Worm (Caenorhabditis elegans): ENCODE measurements around the gene rpoa-12.

rpoa-12 gene

DNA sequence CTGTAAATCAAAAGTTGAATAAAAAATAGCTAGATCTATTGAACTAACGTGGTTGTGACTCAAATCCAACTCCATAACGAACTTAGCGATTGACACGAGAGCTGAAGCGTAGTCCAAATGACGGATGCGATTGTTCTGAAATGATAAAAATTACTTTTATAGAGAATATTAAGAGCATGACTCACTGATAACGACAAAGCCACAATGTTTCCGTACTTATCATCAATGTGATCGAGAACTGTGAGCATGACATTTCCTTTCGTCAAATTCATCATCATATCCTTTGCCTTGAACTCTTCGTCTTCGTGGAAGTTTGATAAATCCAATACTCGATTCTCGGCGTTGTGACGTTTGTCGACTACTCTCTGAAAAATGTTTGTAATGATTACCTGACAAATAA lies 9.1 kb downstream of the rpoa-12 start:
- TF ChIP-seq nhr-12 (tag; optimal IDR thresholded peaks at IDR 0.05): no peak
- peak; percentile 93 for TF ChIP-seq fos-1 (tag; optimal IDR thresholded peaks at IDR 0.05)

DNA sequence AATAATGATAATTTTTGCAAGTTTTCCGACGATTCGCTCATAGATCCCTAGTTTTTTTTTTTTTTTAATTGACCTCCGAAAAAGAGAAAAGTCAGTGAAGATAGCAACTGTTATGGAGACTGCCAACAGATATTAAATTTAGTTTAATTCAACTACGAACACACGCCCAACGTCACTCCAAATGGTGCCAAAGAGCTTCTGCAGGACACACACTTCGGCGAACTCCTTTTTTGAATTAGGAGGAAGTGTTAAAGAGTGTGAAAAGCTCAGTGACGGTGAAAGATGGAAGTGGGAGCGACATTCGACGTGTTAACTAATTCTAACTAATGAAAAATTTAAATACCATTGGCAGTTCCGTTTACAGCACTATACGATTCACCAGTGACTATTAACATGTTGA lies 11.1 kb downstream of the rpoa-12 start:
- peak; percentile 7 for TF ChIP-seq unc-55 (GFP tag; optimal IDR thresholded peaks at IDR 0.05)
- TF ChIP-seq nhr-129 (tag; optimal IDR thresholded peaks at IDR 0.05): no peak
- TF ChIP-seq skn-1 (tag; optimal IDR thresholded peaks at IDR 0.05): no peak

- TF ChIP-seq nhr-129 (tag; optimal IDR thresholded peaks at IDR 0.05) (peak; percentile 45), snpc-4 (tag; optimal IDR thresholded peaks at IDR 0.05) (peak; percentile 69), sem-4 (tag; optimal IDR thresholded peaks at IDR 0.05) (no peak)
Observed at ce11 chrV:14409905-14410304, 13.2 kb downstream of the rpoa-12 start.

ce11 chrV:14408774-14409173 lies 14.3 kb downstream of the rpoa-12 start, which contains the start of gene gnrr-2:
TSS of gene gnrr-2 (plus strand) at chrV:14409074.
- no peak for TF ChIP-seq ZK546.5 (tag; optimal IDR thresholded peaks at IDR 0.05)
- no peak for TF ChIP-seq nhr-77 (tag; optimal IDR thresholded peaks at IDR 0.05)
- no peak for TF ChIP-seq mbf-1 (tag; optimal IDR thresholded peaks at IDR 0.05)
- no peak for TF ChIP-seq zag-1 (tag; optimal IDR thresholded peaks at IDR 0.05)
- TF ChIP-seq R02D3.7 (tag; optimal IDR thresholded peaks at IDR 0.05): no peak
- no peak for TF ChIP-seq nhr-237 (tag; optimal IDR thresholded peaks at IDR 0.05)

DNA sequence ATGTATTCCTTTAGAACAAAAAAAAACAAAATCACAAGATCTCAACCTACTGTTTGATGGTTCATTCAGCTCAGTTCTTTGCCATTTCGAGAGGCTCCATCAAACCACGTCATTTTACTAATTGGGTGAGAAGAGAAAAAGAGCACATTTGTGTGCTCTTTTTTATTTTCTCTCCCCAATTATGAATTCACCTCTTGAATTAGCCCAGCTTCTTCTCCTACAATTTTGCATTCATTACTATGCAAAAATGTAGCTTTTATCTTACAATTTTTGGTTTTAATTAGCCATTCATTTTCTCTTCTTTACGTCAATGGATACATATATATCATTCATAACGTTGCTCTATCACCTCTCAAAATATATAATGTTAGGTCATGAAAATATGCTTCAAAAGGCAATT lies 17.5 kb downstream of the rpoa-12 start:
- TF ChIP-seq nhr-21 (tag; optimal IDR thresholded peaks at IDR 0.05): no peak
- TF ChIP-seq ZK546.5 (tag; optimal IDR thresholded peaks at IDR 0.05): no peak
- TF ChIP-seq ztf-4 (tag; optimal IDR thresholded peaks at IDR 0.05): no peak
- TF ChIP-seq blmp-1 (tag; optimal IDR thresholded peaks at IDR 0.05; ENCODE audit: insufficient read depth): no peak
- TF ChIP-seq sma-3 (GFP tag; optimal IDR thresholded peaks at IDR 0.05): no peak
- TF ChIP-seq lin-39 (tag; optimal IDR thresholded peaks at IDR 0.05): no peak
- TF ChIP-seq unc-55 (GFP tag; optimal IDR thresholded peaks at IDR 0.05): no peak
- no peak for TF ChIP-seq lin-13 (GFP tag; optimal IDR thresholded peaks at IDR 0.05)
- TF ChIP-seq aly-2 (tag; optimal IDR thresholded peaks at IDR 0.05): no peak
- TF ChIP-seq unc-39 (tag; optimal IDR thresholded peaks at IDR 0.05): no peak
- TF ChIP-seq elt-1 (tag; optimal IDR thresholded peaks at IDR 0.05): no peak
- no peak for TF ChIP-seq gmeb-1 (tag; optimal IDR thresholded peaks at IDR 0.05)
- no peak for TF ChIP-seq snpc-4 (tag; optimal IDR thresholded peaks at IDR 0.05)
- no peak for TF ChIP-seq nhr-11 (tag; optimal IDR thresholded peaks at IDR 0.05)
- no peak for TF ChIP-seq nhr-25 (tag; optimal IDR thresholded peaks at IDR 0.05)

DNA sequence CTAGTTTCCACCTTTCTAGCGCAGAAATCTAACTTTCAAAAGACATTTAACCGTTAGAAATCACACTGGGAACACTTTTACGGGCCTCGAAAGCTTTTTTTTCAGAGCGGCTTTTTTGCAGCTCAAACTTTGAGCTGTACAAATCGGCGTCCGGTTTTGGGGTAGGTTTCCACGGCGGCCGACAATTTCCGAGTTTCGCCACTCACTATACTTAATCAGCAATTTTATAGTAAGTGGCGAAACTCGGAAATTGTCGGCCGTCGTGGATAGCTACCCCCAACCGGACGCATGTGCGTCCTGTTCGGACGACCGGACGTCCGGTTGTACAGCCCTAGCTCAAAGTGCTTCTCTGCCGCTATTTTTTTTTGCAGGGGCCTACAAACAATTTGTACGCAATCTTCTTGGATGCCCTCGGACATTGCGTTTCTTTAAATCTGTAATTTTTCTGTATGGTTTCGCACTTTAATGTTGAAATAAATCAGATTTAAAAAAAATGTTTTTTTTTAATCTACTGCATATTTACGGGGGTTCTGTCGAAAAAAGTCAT lies 26.9 kb downstream of the rpoa-12 start:
- TF ChIP-seq ztf-4 (tag; optimal IDR thresholded peaks at IDR 0.05): no peak
- TF ChIP-seq mdl-1 (tag; optimal IDR thresholded peaks at IDR 0.05): no peak
- TF ChIP-seq Y55F3AM.14 (GFP tag; optimal IDR thresholded peaks at IDR 0.05): no peak
- TF ChIP-seq snpc-4 (tag; optimal IDR thresholded peaks at IDR 0.05): no peak
- TF ChIP-seq lin-13 (GFP tag; optimal IDR thresholded peaks at IDR 0.05): no peak
- TF ChIP-seq elt-1 (tag; optimal IDR thresholded peaks at IDR 0.05): no peak
- TF ChIP-seq ama-1 (optimal IDR thresholded peaks at IDR 0.05): no peak
- TF ChIP-seq sma-9 (GFP tag; optimal IDR thresholded peaks at IDR 0.05): no peak
- TF ChIP-seq sma-9 (tag; optimal IDR thresholded peaks at IDR 0.05): no peak
- TF ChIP-seq nhr-25 (tag; optimal IDR thresholded peaks at IDR 0.05): no peak
- no peak for TF ChIP-seq crh-2 (tag; optimal IDR thresholded peaks at IDR 0.05)
- TF ChIP-seq nhr-21 (tag; optimal IDR thresholded peaks at IDR 0.05): no peak
- no peak for TF ChIP-seq F13H6.1 (tag; optimal IDR thresholded peaks at IDR 0.05)
- no peak for TF ChIP-seq lsy-2 (tag; optimal IDR thresholded peaks at IDR 0.05)
- no peak for TF ChIP-seq sma-3 (GFP tag; optimal IDR thresholded peaks at IDR 0.05)
- no peak for TF ChIP-seq nhr-10 (tag; optimal IDR thresholded peaks at IDR 0.05)
- TF ChIP-seq nhr-23 (tag; optimal IDR thresholded peaks at IDR 0.05): no peak

All from whole organism, L2 larva.